Worm (Caenorhabditis elegans) whole organism, L1 larva: ENCODE data around the gene sorf-2.

Experiments used
- C04F5.9 ChIP-seq: sonication (generic microtip); optimal IDR thresholded peaks from 2 replicates; lab custom pipeline; 2016; ENCODE audit warnings: missing genetic modification characterization, missing compliant biosample characterization
- Y116A8C.19 ChIP-seq: sonication (generic microtip); optimal IDR thresholded peaks from 2 replicates; lab custom pipeline; 2016; ENCODE audit warnings: missing compliant biosample characterization, missing genetic modification characterization, borderline replicate concordance
- aha-1 ChIP-seq: fragments of 150-350 bp; optimal IDR thresholded peaks from 2 replicates; lab custom pipeline; 2014; ENCODE audit warnings: missing biosample characterization, missing genetic modification characterization
- elt-2 ChIP-seq: sonication (generic microtip); optimal IDR thresholded peaks from 2 replicates; lab custom pipeline; 2016; ENCODE audit warnings: missing genetic modification characterization, mild to moderate bottlenecking, inconsistent platforms, missing compliant biosample characterization, missing genetic modification reagents
- elt-3 ChIP-seq, 6 experiments: fragments of 150-350 bp in 1 of 6; sonication (generic microtip); optimal IDR thresholded peaks; 2 replicates each; lab custom pipeline; 2017 to 2018; ENCODE audit warnings: missing biosample characterization in 6 of 6, missing genetic modification characterization in 6 of 6, inconsistent platforms in 1 of 6
- fos-1 ChIP-seq: fragments of 150-350 bp; optimal IDR thresholded peaks from 2 replicates; lab custom pipeline; 2014; ENCODE audit warnings: missing biosample characterization, missing genetic modification characterization
- mef-2 ChIP-seq: fragments of 150-350 bp; optimal IDR thresholded peaks from 2 replicates; lab custom pipeline; 2014; ENCODE audit warnings: missing biosample characterization, missing genetic modification characterization
- nhr-76 ChIP-seq: sonication (generic microtip); optimal IDR thresholded peaks from 2 replicates; lab custom pipeline; 2017; ENCODE audit warnings: missing biosample characterization, missing genetic modification characterization
- ztf-11 ChIP-seq, 2 experiments: sonication (generic microtip); optimal IDR thresholded peaks; 2 replicates each; lab custom pipeline; 2016 to 2017; ENCODE audit warnings: missing genetic modification characterization in 2 of 2, missing biosample characterization in 1 of 2, missing compliant biosample characterization in 1 of 2

- no peak for TF ChIP-seq C04F5.9
- no peak for TF ChIP-seq elt-3 (tag; optimal IDR thresholded peaks at IDR 0.05; lab: Kevin White, UChicago)
- no peak for TF ChIP-seq aha-1 (tag; lab: Kevin White, UChicago)
- no peak for TF ChIP-seq mef-2
- no peak for TF ChIP-seq fos-1 (tag; lab: Kevin White, UChicago)
- no peak for TF ChIP-seq Y116A8C.19 (tag; lab: Kevin White, UChicago)
- no peak for TF ChIP-seq elt-2 (tag; lab: Kevin White, UChicago)
- TF ChIP-seq ztf-11 (tag; optimal IDR thresholded peaks at IDR 0.05; lab: Kevin White, UChicago), result no peak
- no peak for TF ChIP-seq nhr-76 (tag; lab: Kevin White, UChicago)
Observed at ce11 chrIII:5380554-5380953, 54.1 kb downstream of the sorf-2 start.
